Worm (Caenorhabditis elegans) whole organism, L2 larva: ENCODE results near the gene srh-95.

Experiments
- Y55F3AM.14 ChIP-seq: fragments of 200-800 bp; sonication (Bioruptor generic); optimal IDR thresholded peaks from 2 replicates; lab custom pipeline; 2018; ENCODE audit warnings: mild to moderate bottlenecking, missing genetic modification characterization, missing compliant biosample characterization
- aly-2 ChIP-seq: fragments of 150-350 bp; optimal IDR thresholded peaks from 2 replicates; lab custom pipeline; 2014; ENCODE audit warnings: missing biosample characterization, missing genetic modification characterization
- ceh-16 ChIP-seq: fragments of 150-350 bp; optimal IDR thresholded peaks from 2 replicates; lab custom pipeline; 2014; ENCODE audit warnings: missing biosample characterization, missing genetic modification characterization
- ceh-82 ChIP-seq: fragments of 150-350 bp; optimal IDR thresholded peaks from 2 replicates; lab custom pipeline; 2014; ENCODE audit warnings: missing biosample characterization, missing genetic modification characterization
- elt-3 ChIP-seq: sonication (generic microtip); optimal IDR thresholded peaks from 2 replicates; lab custom pipeline; 2017; ENCODE audit warnings: missing biosample characterization, missing genetic modification characterization
- lin-11 ChIP-seq: fragments of 150-350 bp; sonication (generic microtip); optimal IDR thresholded peaks from 2 replicates; lab custom pipeline; 2014; ENCODE audit warnings: missing biosample characterization, missing genetic modification characterization, inconsistent platforms, mixed read lengths
- nhr-11 ChIP-seq: fragments of 150-350 bp; optimal IDR thresholded peaks from 2 replicates; lab custom pipeline; 2014; ENCODE audit warnings: missing biosample characterization, missing genetic modification characterization
- nhr-25 ChIP-seq: fragments of 150-350 bp; sonication (generic microtip); optimal IDR thresholded peaks from 3 replicates; lab custom pipeline; 2014; ENCODE audit warnings: missing biosample characterization, missing genetic modification characterization
- nhr-6 ChIP-seq: fragments of 150-350 bp; optimal IDR thresholded peaks from 2 replicates; lab custom pipeline; 2014; ENCODE audit warnings: missing biosample characterization, missing genetic modification characterization
- snpc-4 ChIP-seq: fragments of 150-350 bp; optimal IDR thresholded peaks from 2 replicates; lab custom pipeline; 2014; ENCODE audit warnings: missing biosample characterization, missing genetic modification characterization
- unc-39 ChIP-seq: fragments of 150-350 bp; optimal IDR thresholded peaks from 2 replicates; lab custom pipeline; 2014; ENCODE audit warnings: missing biosample characterization, missing genetic modification characterization
- zag-1 ChIP-seq: fragments of 150-350 bp; optimal IDR thresholded peaks from 2 replicates; lab custom pipeline; 2014; ENCODE audit warnings: missing biosample characterization, missing genetic modification characterization
- ztf-4 ChIP-seq: fragments of 150-350 bp; optimal IDR thresholded peaks from 2 replicates; lab custom pipeline; 2014; ENCODE audit warnings: missing biosample characterization, missing genetic modification characterization

ce11 chrV:16235135-16235534 lies 11.5 kb upstream of the srh-95 start, which contains the start of gene F21H7.3:
- TF ChIP-seq aly-2 (tag; lab: Kevin White, UChicago) (no peak), lin-11 (tag; lab: Kevin White, UChicago) (no peak), snpc-4 (tag; lab: Kevin White, UChicago) (no peak), ztf-4 (tag; lab: Kevin White, UChicago) (no peak), elt-3 (no peak), nhr-11 (tag; lab: Kevin White, UChicago) (no peak), nhr-25 (tag; lab: Kevin White, UChicago) (no peak), Y55F3AM.14 (GFP tag; lab: Kevin White, UChicago) (no peak), ceh-82 (no peak), nhr-6 (tag; lab: Kevin White, UChicago) (no peak), zag-1 (tag; lab: Kevin White, UChicago) (no peak), ceh-16 (tag; lab: Kevin White, UChicago) (no peak), unc-39 (no peak)
